Fruit fly (Drosophila melanogaster) S2 (cell line): Measurements from ENCODE around the gene fon.

Experiments used
- CG8478 ChIP-seq: fragments of >200 bp; optimal IDR thresholded peaks from 2 replicates; lab custom pipeline; 2018
- CTCF ChIP-seq, 2 experiments: fragments of >200 bp; optimal IDR thresholded peaks; 2 replicates each; lab custom pipeline; 2018

fon gene

dm6 chr2L:19398317-19399234 lies 12.6 kb upstream of the fon start, which contains the start of gene CG17544:
Gene CG17544, minus strand, starts transcription at chr2L:19398493.
- TF ChIP-seq CG8478 (lab: Kevin White, UChicago) (no peak), CTCF (optimal IDR thresholded peaks at IDR 0.05; lab: Kevin White, UChicago) (no peak)

- TF ChIP-seq CG8478 (lab: Kevin White, UChicago) (no peak), CTCF (optimal IDR thresholded peaks at IDR 0.05; lab: Kevin White, UChicago) (no peak)
These were observed 11.8 kb upstream of the fon start for dm6 chr2L:19397617-19398316.

dm6 chr2L:19393703-19394210 lies 7.8 kb upstream of the fon start, which contains the start of gene CG31798:
Gene CG31798, plus strand, starts transcription at chr2L:19394160.
- TF ChIP-seq CTCF (optimal IDR thresholded peaks at IDR 0.05; lab: Kevin White, UChicago) (peak; percentile 54 to 75), CG8478 (lab: Kevin White, UChicago) (no peak)

- TF ChIP-seq CG8478 (lab: Kevin White, UChicago) (no peak), CTCF (optimal IDR thresholded peaks at IDR 0.05; lab: Kevin White, UChicago) (no peak)
These were observed 3.7 kb upstream of the fon start, which contains the start of gene CG17549 for dm6 chr2L:19389749-19390148. Gene CG17549, minus strand, starts transcription at chr2L:19390075.

dm6 chr2L:19388966-19389365 lies 3.0 kb upstream of the fon start:
- TF ChIP-seq CTCF (optimal IDR thresholded peaks at IDR 0.05; lab: Kevin White, UChicago) (no peak), CG8478 (lab: Kevin White, UChicago) (no peak)

- TF ChIP-seq CTCF (optimal IDR thresholded peaks at IDR 0.05; lab: Kevin White, UChicago) (peak; percentile 59 to 67), CG8478 (lab: Kevin White, UChicago) (no peak)
These were observed 3.7 kb downstream of the fon start for dm6 chr2L:19382353-19382752.

- TF ChIP-seq CG8478 (lab: Kevin White, UChicago) = no peak
- TF ChIP-seq CTCF (optimal IDR thresholded peaks at IDR 0.05; lab: Kevin White, UChicago) = no peak
These were observed 5.4 kb downstream of the fon start, which contains the start of gene CG17350 for dm6 chr2L:19380630-19381029. Gene CG17350, plus strand, starts transcription at chr2L:19380930.

- TF ChIP-seq CG8478 (lab: Kevin White, UChicago) (no peak), CTCF (optimal IDR thresholded peaks at IDR 0.05; lab: Kevin White, UChicago) (peak; percentile 6 to 45)
These were observed 7.4 kb downstream of the fon start for dm6 chr2L:19378620-19379019.

dm6 chr2L:19377129-19378083 lies 8.6 kb downstream of the fon start:
- TF ChIP-seq CG8478 (lab: Kevin White, UChicago) (no peak), CTCF (optimal IDR thresholded peaks at IDR 0.05; lab: Kevin White, UChicago) (no peak)

- no peak for TF ChIP-seq CTCF (optimal IDR thresholded peaks at IDR 0.05; lab: Kevin White, UChicago)
- no peak for TF ChIP-seq CG8478 (lab: Kevin White, UChicago)
These were observed 9.9 kb downstream of the fon start for dm6 chr2L:19376145-19376544.

- TF ChIP-seq CG8478 (lab: Kevin White, UChicago) = no peak
- TF ChIP-seq CTCF (optimal IDR thresholded peaks at IDR 0.05; lab: Kevin White, UChicago) = no peak
These were observed 12.2 kb downstream of the fon start for dm6 chr2L:19373809-19374208.

dm6 chr2L:19370046-19370445 lies 16.0 kb downstream of the fon start, which contains the start of gene CG17349:
Gene CG17349, plus strand, starts transcription at chr2L:19370445.
- TF ChIP-seq CTCF (optimal IDR thresholded peaks at IDR 0.05; lab: Kevin White, UChicago) (no peak), CG8478 (lab: Kevin White, UChicago) (no peak)

dm6 chr2L:19366730-19367129 lies 19.3 kb downstream of the fon start:
- TF ChIP-seq CTCF (optimal IDR thresholded peaks at IDR 0.05; lab: Kevin White, UChicago) (no peak), CG8478 (lab: Kevin White, UChicago) (no peak)
